Worm (Caenorhabditis elegans): ENCODE measurements around the gene ten-1.

DNA sequence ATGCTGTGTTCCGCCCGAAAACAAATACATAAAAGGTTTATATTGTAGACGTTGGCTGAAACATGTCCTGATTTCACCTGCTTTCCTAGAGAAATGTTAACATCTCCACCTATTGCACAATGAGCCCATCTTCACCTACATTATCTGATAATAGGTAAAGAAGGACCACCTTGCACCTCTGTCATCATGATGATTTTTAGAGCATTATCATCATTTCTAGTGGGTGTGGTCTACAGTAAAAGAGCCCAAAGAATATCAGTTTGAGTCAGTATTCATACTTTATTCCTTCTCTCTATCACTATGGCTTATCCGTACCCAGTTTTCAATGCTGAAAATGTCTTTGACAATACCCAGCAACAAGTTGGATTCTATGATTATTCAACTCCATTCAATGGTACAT is 63.5 kb downstream of the ten-1 start, which contains the start of gene med-2:
- TF ChIP-seq W03F9.2 (tag; optimal IDR thresholded peaks at IDR 0.05) (no peak), him-1 (tag; optimal IDR thresholded peaks at IDR 0.05) (no peak)

All from whole organism, L4/young adult.